Worm (Caenorhabditis elegans) whole organism, early embryonic: ENCODE results near the gene C14C10.1.

Source experiments
- B0310.2 ChIP-seq: sonication (generic microtip); optimal IDR thresholded peaks from 2 replicates; lab custom pipeline; 2016; ENCODE audit warnings: mild to moderate bottlenecking, missing genetic modification characterization, missing compliant biosample characterization
- F13C5.2 ChIP-seq: sonication (generic microtip); optimal IDR thresholded peaks from 2 replicates; lab custom pipeline; 2017; ENCODE audit warnings: mild to moderate bottlenecking, missing genetic modification characterization, inconsistent platforms, missing compliant biosample characterization
- aly-1 ChIP-seq: sonication (generic microtip); optimal IDR thresholded peaks from 2 replicates; lab custom pipeline; 2016; ENCODE audit warnings: missing genetic modification characterization, missing compliant biosample characterization
- ama-1 ChIP-seq: fragments of 150-350 bp; optimal IDR thresholded peaks from 2 replicates; lab custom pipeline; 2014
- ceh-13 ChIP-seq: fragments of 200-800 bp; sonication (Bioruptor generic); optimal IDR thresholded peaks from 2 replicates; lab custom pipeline; 2018; ENCODE audit warnings: mild to moderate bottlenecking, missing genetic modification characterization, missing compliant biosample characterization
- ets-7 ChIP-seq: sonication (generic microtip); optimal IDR thresholded peaks from 2 replicates; lab custom pipeline; 2016; ENCODE audit warnings: missing genotype, missing genetic modification characterization, missing compliant biosample characterization
- flt-1 ChIP-seq: fragments of 200-800 bp; sonication (Bioruptor generic); IDR thresholded peaks from 2 replicates; pipeline ENCODE4 v1.3.6; 2022; ENCODE audit warnings: missing genetic modification characterization, missing compliant biosample characterization
- hmg-4 ChIP-seq: fragments of 200-800 bp; sonication (Bioruptor generic); optimal IDR thresholded peaks from 2 replicates; lab custom pipeline; 2018; ENCODE audit warnings: mild to moderate bottlenecking, missing genetic modification characterization, missing compliant biosample characterization
- hnd-1 ChIP-seq: sonication (generic microtip); optimal IDR thresholded peaks from 2 replicates; lab custom pipeline; 2016; ENCODE audit warnings: missing genetic modification characterization, missing compliant biosample characterization
- pes-1 ChIP-seq: fragments of 200-800 bp; sonication (Bioruptor generic); IDR thresholded peaks from 2 replicates; pipeline ENCODE4 v1.3.6; 2022; ENCODE audit warnings: missing genetic modification reagents, missing genetic modification characterization, missing compliant biosample characterization
- scrt-1 ChIP-seq: fragments of 200-800 bp; sonication (Bioruptor generic); IDR thresholded peaks from 2 replicates; pipeline ENCODE4 v1.3.6; 2022; ENCODE audit warnings: missing genetic modification characterization, missing compliant biosample characterization
- sea-1 ChIP-seq: fragments of 200-800 bp; sonication (Bioruptor generic); conservative IDR thresholded peaks from 2 replicates; pipeline ENCODE4 v1.3.6; 2022; ENCODE audit warnings: missing genetic modification characterization, missing compliant biosample characterization
- tbx-37 ChIP-seq: fragments of 200-800 bp; sonication (Bioruptor generic); conservative IDR thresholded peaks from 2 replicates; pipeline ENCODE4 v1.3.6; 2022; ENCODE audit warnings: missing genetic modification reagents, missing genetic modification characterization, missing compliant biosample characterization

DNA sequence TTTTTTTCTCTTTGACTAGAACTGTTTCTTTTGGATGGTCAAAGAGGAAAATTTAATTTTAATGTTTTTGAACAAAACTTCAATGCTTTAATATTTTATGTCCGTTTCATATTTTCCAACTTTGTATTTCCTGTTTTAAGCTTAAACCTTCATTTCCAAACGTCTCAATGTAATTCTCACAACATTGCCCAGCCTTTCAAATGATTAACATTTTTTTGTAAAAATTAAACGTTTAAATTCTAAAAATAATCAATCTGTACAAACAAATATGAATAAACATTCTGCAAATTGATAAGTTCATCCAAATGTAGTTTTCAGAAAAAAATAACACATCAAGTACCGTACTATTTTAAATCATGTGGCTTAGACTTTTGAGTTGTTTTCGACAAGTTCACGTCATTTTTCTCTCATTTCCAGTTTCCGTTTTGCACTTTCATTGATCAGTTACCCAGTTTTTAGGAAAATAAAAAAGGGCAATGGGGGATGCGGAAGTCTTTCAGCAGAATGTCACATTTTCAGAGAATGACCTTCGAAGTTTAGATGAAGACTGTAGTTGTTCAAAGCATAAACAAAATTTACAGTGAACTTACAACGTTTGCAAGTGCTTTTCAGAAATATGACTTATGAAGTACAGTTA is 45.3 kb upstream of the C14C10.1 start:
- TF ChIP-seq F13C5.2 (tag; lab: Kevin White, UChicago) (no peak), ceh-13 (GFP tag; lab: Kevin White, UChicago) (no peak), ama-1 (lab: Kevin White, UChicago) (no peak), hnd-1 (tag; lab: Kevin White, UChicago) (no peak), tbx-37 (GFP tag; lab: Robert Waterston, UW) (no peak), aly-1 (tag; lab: Kevin White, UChicago) (no peak), B0310.2 (tag; lab: Kevin White, UChicago) (no peak), pes-1 (no peak), sea-1 (GFP tag; lab: Robert Waterston, UW) (no peak), flt-1 (GFP tag; lab: Robert Waterston, UW) (no peak), ets-7 (tag; lab: Kevin White, UChicago) (no peak), hmg-4 (GFP tag; lab: Kevin White, UChicago) (no peak), scrt-1 (GFP tag; lab: Robert Waterston, UW) (no peak)
